Worm (Caenorhabditis elegans) whole organism, L2 larva: ENCODE data around the gene end-1.

Source experiments
- aly-2 ChIP-seq: fragments of 150-350 bp; optimal IDR thresholded peaks from 2 replicates; lab custom pipeline; 2014; ENCODE audit warnings: missing biosample characterization, missing genetic modification characterization
- blmp-1 ChIP-seq: sonication (generic microtip); optimal IDR thresholded peaks from 2 replicates; lab custom pipeline; 2017; ENCODE audit warnings: missing genetic modification characterization, mild to moderate bottlenecking, missing compliant biosample characterization, antibody characterized with exemption, moderate library complexity; ENCODE audit not compliant: insufficient read depth
- nhr-12 ChIP-seq: fragments of 150-350 bp; optimal IDR thresholded peaks from 2 replicates; lab custom pipeline; 2014; ENCODE audit warnings: missing biosample characterization, missing genetic modification characterization
- nhr-21 ChIP-seq: fragments of 150-350 bp; optimal IDR thresholded peaks from 2 replicates; lab custom pipeline; 2014; ENCODE audit warnings: missing biosample characterization, missing genetic modification characterization
- snpc-4 ChIP-seq: fragments of 150-350 bp; optimal IDR thresholded peaks from 2 replicates; lab custom pipeline; 2014; ENCODE audit warnings: missing biosample characterization, missing genetic modification characterization
- ztf-1 ChIP-seq: fragments of 200-800 bp; sonication (Bioruptor generic); conservative IDR thresholded peaks from 2 replicates; pipeline ENCODE4 v1.3.6; 2022; ENCODE audit warnings: missing genetic modification characterization, missing compliant biosample characterization

DNA sequence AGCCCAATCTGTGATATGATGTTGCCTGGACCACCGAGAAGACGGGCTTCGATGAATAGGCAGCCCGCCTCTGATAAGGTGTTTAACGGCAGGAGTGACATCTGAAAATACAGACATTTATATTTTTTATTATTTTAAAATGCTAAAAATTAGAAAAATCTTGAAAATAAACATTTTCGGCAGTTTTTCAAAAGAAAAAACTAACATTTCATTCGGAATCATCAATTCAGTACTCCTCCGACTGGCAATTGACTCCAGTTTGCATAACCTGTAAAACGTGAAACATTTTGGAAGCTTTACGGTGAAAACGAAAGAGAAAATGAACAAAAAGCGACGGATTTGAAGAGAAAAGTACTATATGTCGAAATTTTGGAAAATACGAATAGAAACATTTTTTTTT lies 20.9 kb downstream of the end-1 start, which contains the start of gene ric-7:
- TF ChIP-seq snpc-4: no peak
- TF ChIP-seq ztf-1 (GFP tag; lab: Robert Waterston, UW): no peak
- TF ChIP-seq aly-2 (tag; lab: Kevin White, UChicago): no peak
- no peak for TF ChIP-seq nhr-12 (tag; lab: Kevin White, UChicago)
- TF ChIP-seq nhr-21: no peak
- TF ChIP-seq blmp-1 (tag; lab: Kevin White, UChicago): no peak
